Worm (Caenorhabditis elegans) whole organism, mixed stage, embryonic: ENCODE results near the gene cdgs-1.

Experiments
- M03D4.4 ChIP-seq: sonication (generic microtip); optimal IDR thresholded peaks from 2 replicates; lab custom pipeline; 2017; ENCODE audit warnings: mild to moderate bottlenecking, missing genetic modification characterization, missing compliant biosample characterization
- bed-3 ChIP-seq: fragments of 200-800 bp; sonication (Bioruptor generic); optimal IDR thresholded peaks from 3 replicates; lab custom pipeline; 2018; ENCODE audit warnings: mild to moderate bottlenecking, missing genetic modification characterization, moderate library complexity, missing compliant biosample characterization
- blmp-1 ChIP-seq: fragments of 150-350 bp; optimal IDR thresholded peaks from 2 replicates; lab custom pipeline; 2014; ENCODE audit warnings: missing biosample characterization, missing genetic modification characterization
- ceh-39 ChIP-seq: fragments of 150-350 bp; optimal IDR thresholded peaks from 2 replicates; lab custom pipeline; 2014; ENCODE audit warnings: missing biosample characterization, missing genetic modification characterization
- ceh-43 ChIP-seq: fragments of 200-800 bp; sonication (Bioruptor generic); optimal IDR thresholded peaks from 2 replicates; lab custom pipeline; 2018; ENCODE audit warnings: mild to moderate bottlenecking, missing genetic modification characterization, moderate library complexity, missing compliant biosample characterization
- ceh-83 ChIP-seq: fragments of 200-800 bp; sonication (Bioruptor generic); optimal IDR thresholded peaks from 2 replicates; lab custom pipeline; 2018; ENCODE audit warnings: mild to moderate bottlenecking, missing genetic modification characterization, missing compliant biosample characterization
- ces-1 ChIP-seq: fragments of 150-350 bp; optimal IDR thresholded peaks from 2 replicates; lab custom pipeline; 2014; ENCODE audit warnings: missing biosample characterization, missing genetic modification reagents, missing genetic modification characterization
- cnd-1 ChIP-seq: fragments of 200-800 bp; sonication (Bioruptor generic); optimal IDR thresholded peaks from 2 replicates; lab custom pipeline; 2018; ENCODE audit warnings: mild to moderate bottlenecking, missing genetic modification characterization, missing compliant biosample characterization
- elt-1 ChIP-seq: sonication (generic microtip); optimal IDR thresholded peaks from 2 replicates; lab custom pipeline; 2017; ENCODE audit warnings: missing genetic modification characterization, mild to moderate bottlenecking, missing compliant biosample characterization, antibody characterized with exemption, moderate library complexity, borderline replicate concordance; ENCODE audit not compliant: insufficient read depth
- elt-3 ChIP-seq: fragments of 150-350 bp; optimal IDR thresholded peaks from 2 replicates; lab custom pipeline; 2014; ENCODE audit warnings: missing biosample characterization, missing genetic modification characterization
- flh-1 ChIP-seq: fragments of 200-800 bp; sonication (Bioruptor generic); optimal IDR thresholded peaks from 2 replicates; lab custom pipeline; 2018; ENCODE audit warnings: mild to moderate bottlenecking, missing genetic modification characterization, moderate library complexity, missing compliant biosample characterization
- ham-2 ChIP-seq: fragments of 200-800 bp; sonication (Bioruptor generic); optimal IDR thresholded peaks from 2 replicates; lab custom pipeline; 2018; ENCODE audit warnings: mild to moderate bottlenecking, missing genetic modification characterization, missing compliant biosample characterization
- hlh-1 ChIP-seq: fragments of 150-350 bp; optimal IDR thresholded peaks from 2 replicates; lab custom pipeline; 2014; ENCODE audit warnings: missing biosample characterization, missing genetic modification reagents, missing genetic modification characterization
- lin-13 ChIP-seq: fragments of 150-350 bp; optimal IDR thresholded peaks from 2 replicates; lab custom pipeline; 2014; ENCODE audit warnings: missing biosample characterization, missing genetic modification characterization
- lin-32 ChIP-seq: fragments of 200-800 bp; sonication (Bioruptor generic); optimal IDR thresholded peaks from 2 replicates; lab custom pipeline; 2018; ENCODE audit warnings: mild to moderate bottlenecking, missing genetic modification characterization, missing compliant biosample characterization
- mab-5 ChIP-seq: fragments of 150-350 bp; optimal IDR thresholded peaks from 2 replicates; lab custom pipeline; 2014; ENCODE audit warnings: missing biosample characterization, missing genetic modification characterization
- mep-1 ChIP-seq: fragments of 150-350 bp; optimal IDR thresholded peaks from 2 replicates; lab custom pipeline; 2017; ENCODE audit warnings: missing biosample characterization, missing genetic modification reagents, missing genetic modification characterization, inconsistent platforms
- nhr-12 ChIP-seq: fragments of 150-350 bp; optimal IDR thresholded peaks from 2 replicates; lab custom pipeline; 2014; ENCODE audit warnings: missing biosample characterization, missing genetic modification characterization
- nhr-2 ChIP-seq: fragments of 150-350 bp; optimal IDR thresholded peaks from 2 replicates; lab custom pipeline; 2014; ENCODE audit warnings: missing biosample characterization, missing genetic modification characterization
- nhr-28 ChIP-seq: fragments of 150-350 bp; optimal IDR thresholded peaks from 2 replicates; lab custom pipeline; 2014; ENCODE audit warnings: missing biosample characterization, missing genetic modification characterization
- nhr-76 ChIP-seq: sonication (generic microtip); optimal IDR thresholded peaks from 2 replicates; lab custom pipeline; 2017; ENCODE audit warnings: missing biosample characterization, missing genetic modification characterization
- sem-2 ChIP-seq: fragments of 200-800 bp; sonication (Bioruptor generic); optimal IDR thresholded peaks from 2 replicates; lab custom pipeline; 2018; ENCODE audit warnings: mild to moderate bottlenecking, missing genetic modification characterization, missing compliant biosample characterization
- sptf-1 ChIP-seq: sonication (generic microtip); optimal IDR thresholded peaks from 2 replicates; lab custom pipeline; 2017; ENCODE audit warnings: mild to moderate bottlenecking, missing genetic modification characterization, moderate library complexity, missing compliant biosample characterization
- tbx-8 ChIP-seq: fragments of 200-800 bp; sonication (Bioruptor generic); optimal IDR thresholded peaks from 2 replicates; lab custom pipeline; 2018; ENCODE audit warnings: mild to moderate bottlenecking, missing genetic modification characterization, moderate library complexity, missing compliant biosample characterization
- unc-120 ChIP-seq: sonication (generic microtip); optimal IDR thresholded peaks from 2 replicates; lab custom pipeline; 2017; ENCODE audit warnings: missing genetic modification characterization, missing compliant biosample characterization; ENCODE audit not compliant: poor library complexity, severe bottlenecking
- unc-39 ChIP-seq: fragments of 150-350 bp; optimal IDR thresholded peaks from 2 replicates; lab custom pipeline; 2014; ENCODE audit warnings: missing biosample characterization, missing genetic modification characterization
- unc-62 ChIP-seq: fragments of 150-350 bp; optimal IDR thresholded peaks from 2 replicates; lab custom pipeline; 2014; ENCODE audit warnings: missing biosample characterization, missing genetic modification reagents, missing genetic modification characterization
- ztf-11 ChIP-seq: fragments of 150-350 bp; optimal IDR thresholded peaks from 2 replicates; lab custom pipeline; 2014; ENCODE audit warnings: missing biosample characterization, missing genetic modification characterization

cdgs-1 gene

ce11 chrIV:7817852-7818251, 2.3 kb upstream of the cdgs-1 start, which contains the start of gene ric-3:
Gene ric-3 (plus strand): TSS chrIV:7818251.
- peak; percentile 84 for TF ChIP-seq ces-1 (GFP tag; lab: Kevin White, UChicago)
- peak; percentile 60 for TF ChIP-seq unc-62 (GFP tag; lab: Kevin White, UChicago)
- TF ChIP-seq elt-3 (tag; lab: Kevin White, UChicago) = peak; percentile 9
- no peak for TF ChIP-seq lin-32
- peak; percentile 29 for TF ChIP-seq mep-1
- peak; percentile 72 for TF ChIP-seq unc-120 (tag; lab: Kevin White, UChicago)
- no peak for TF ChIP-seq M03D4.4 (tag; lab: Kevin White, UChicago)
- no peak for TF ChIP-seq unc-39 (tag; lab: Kevin White, UChicago)
- no peak for TF ChIP-seq sptf-1 (tag; lab: Kevin White, UChicago)
- TF ChIP-seq ceh-43 (GFP tag; lab: Kevin White, UChicago) = no peak
- no peak for TF ChIP-seq sem-2 (GFP tag; lab: Kevin White, UChicago)
- no peak for TF ChIP-seq nhr-76
- TF ChIP-seq ham-2 (GFP tag; lab: Kevin White, UChicago) = peak; percentile 6
- peak; percentile 60 for TF ChIP-seq hlh-1 (tag; lab: Kevin White, UChicago)

- no peak for TF ChIP-seq unc-120 (tag; lab: Kevin White, UChicago)
- no peak for TF ChIP-seq lin-13 (tag; lab: Kevin White, UChicago)
- no peak for TF ChIP-seq elt-1 (tag; lab: Kevin White, UChicago)
- no peak for TF ChIP-seq bed-3 (GFP tag; lab: Kevin White, UChicago)
- peak; percentile 44 for TF ChIP-seq hlh-1 (tag; lab: Kevin White, UChicago)
- TF ChIP-seq ham-2 (GFP tag; lab: Kevin White, UChicago) = no peak
- peak; percentile 9 for TF ChIP-seq mep-1
- TF ChIP-seq ceh-83 (GFP tag; lab: Kevin White, UChicago) = no peak
- TF ChIP-seq tbx-8 (GFP tag; lab: Kevin White, UChicago) = no peak
- TF ChIP-seq M03D4.4 (tag; lab: Kevin White, UChicago) = no peak
- TF ChIP-seq ztf-11 (tag; lab: Kevin White, UChicago) = no peak
- TF ChIP-seq flh-1 (GFP tag; lab: Kevin White, UChicago) = no peak
- no peak for TF ChIP-seq blmp-1 (tag; lab: Kevin White, UChicago)
- peak; percentile 30 for TF ChIP-seq ceh-43 (GFP tag; lab: Kevin White, UChicago)
- no peak for TF ChIP-seq nhr-76
- TF ChIP-seq mab-5 = no peak
- no peak for TF ChIP-seq nhr-12 (tag; lab: Kevin White, UChicago)
- TF ChIP-seq ces-1 (GFP tag; lab: Kevin White, UChicago) = no peak
- no peak for TF ChIP-seq nhr-28 (tag; lab: Kevin White, UChicago)
- TF ChIP-seq, all 35 proteins: peak for 3
Measured at ce11 chrIV:7816402-7817102, 1.0 kb upstream of the cdgs-1 start.

- TF ChIP-seq bed-3 (GFP tag; lab: Kevin White, UChicago) = no peak
- no peak for TF ChIP-seq nhr-12 (tag; lab: Kevin White, UChicago)
- no peak for TF ChIP-seq unc-39 (tag; lab: Kevin White, UChicago)
- TF ChIP-seq nhr-2 (tag; lab: Kevin White, UChicago) = no peak
- no peak for TF ChIP-seq mep-1
- TF ChIP-seq ceh-39 (tag; lab: Kevin White, UChicago) = no peak
- TF ChIP-seq flh-1 (GFP tag; lab: Kevin White, UChicago) = no peak
- no peak for TF ChIP-seq tbx-8 (GFP tag; lab: Kevin White, UChicago)
- no peak for TF ChIP-seq sptf-1 (tag; lab: Kevin White, UChicago)
- no peak for TF ChIP-seq sem-2 (GFP tag; lab: Kevin White, UChicago)
Measured at ce11 chrIV:7812709-7813108, 2.8 kb downstream of the cdgs-1 start, which contains the start of gene zgpa-1. Gene zgpa-1 (minus strand): TSS chrIV:7812809.

ce11 chrIV:7808583-7808982, 7.0 kb downstream of the cdgs-1 start, which contains the start of gene C33H5.1:
Gene C33H5.1 (plus strand): TSS chrIV:7808912.
- TF ChIP-seq ceh-83 (GFP tag; lab: Kevin White, UChicago) = no peak
- TF ChIP-seq blmp-1 (tag; lab: Kevin White, UChicago) = no peak
- no peak for TF ChIP-seq ceh-43 (GFP tag; lab: Kevin White, UChicago)
- peak; percentile 88 for TF ChIP-seq elt-1 (tag; lab: Kevin White, UChicago)
- no peak for TF ChIP-seq cnd-1 (tag; lab: Kevin White, UChicago)
- no peak for TF ChIP-seq sem-2 (GFP tag; lab: Kevin White, UChicago)
